Worm (Caenorhabditis elegans): Measurements from ENCODE around the gene C31B8.16.

DNA sequence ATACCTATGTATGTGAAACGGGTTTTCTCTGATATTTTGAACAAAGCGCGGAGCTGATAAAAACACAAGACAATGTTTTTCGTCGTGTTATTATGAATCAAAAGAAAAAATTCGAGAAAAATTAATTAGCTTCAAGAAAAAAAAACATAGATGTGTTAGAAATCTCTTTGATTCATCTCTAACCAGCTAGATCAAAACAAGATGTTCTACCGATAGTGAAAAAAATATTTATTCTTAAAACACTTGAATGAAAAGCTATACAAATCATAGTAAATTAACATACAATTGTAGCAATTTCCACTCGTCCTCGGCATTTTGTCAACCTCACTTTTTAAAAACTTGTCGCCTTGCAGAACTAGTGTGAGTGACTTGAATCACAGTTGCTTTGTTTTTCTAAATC, 12.4 kb downstream of the C31B8.16 start:
- TF ChIP-seq flt-1 (GFP tag; IDR thresholded peaks at IDR 0.05) (no peak), cog-1 (tag; optimal IDR thresholded peaks at IDR 0.05) (no peak), ref-1 (GFP tag; conservative IDR thresholded peaks at IDR 0.05) (no peak), klf-2 (GFP tag; conservative IDR thresholded peaks at IDR 0.05) (no peak)

Data from whole organism, midembryonic.